Fruit fly (Drosophila melanogaster): ENCODE results near the gene CG16704.

Gene CG16704

dm6 chr2L:3740443-3740842 is 48.1 kb upstream of the CG16704 start (continued):
- TF ChIP-seq hkb (optimal IDR thresholded peaks at IDR 0.05) (no peak), hkb (GFP tag; IDR thresholded peaks at IDR 0.05) (no peak), CG10462 (GFP tag; optimal IDR thresholded peaks at IDR 0.05) (no peak), CG1602 (GFP tag; optimal IDR thresholded peaks at IDR 0.05) (no peak), eve (GFP tag; optimal IDR thresholded peaks at IDR 0.05) (no peak), Ptx1 (GFP tag; IDR thresholded peaks at IDR 0.05) (peak; percentile 36), Fer3 (tag; optimal IDR thresholded peaks at IDR 0.05) (peak; percentile 12), dysf (GFP tag; IDR thresholded peaks at IDR 0.05) (no peak), abd-A (tag; optimal IDR thresholded peaks at IDR 0.05) (peak; percentile 25), tna (GFP tag; IDR thresholded peaks at IDR 0.05; ENCODE audit: partially characterized antibody) (no peak), CoRest (tag; optimal IDR thresholded peaks at IDR 0.05) (peak; percentile 12), bigmax (GFP tag; optimal IDR thresholded peaks at IDR 0.05) (no peak), caup (GFP tag; optimal IDR thresholded peaks at IDR 0.05; ENCODE audit: severe bottlenecking) (peak; percentile 2), CG30431 (GFP tag; optimal IDR thresholded peaks at IDR 0.05) (no peak), dan (GFP tag; IDR thresholded peaks at IDR 0.05) (no peak), Hr3 (GFP tag; optimal IDR thresholded peaks at IDR 0.05) (no peak), CG13123 (GFP tag; optimal IDR thresholded peaks at IDR 0.05) (no peak), pum (GFP tag; optimal IDR thresholded peaks at IDR 0.05) (no peak), cwo (GFP tag; optimal IDR thresholded peaks at IDR 0.05) (peak; percentile 12), zfh1 (GFP tag; IDR thresholded peaks at IDR 0.05) (no peak), CG2202 (tag; optimal IDR thresholded peaks at IDR 0.05) (no peak), vnd (GFP tag; IDR thresholded peaks at IDR 0.05; ENCODE audit: partially characterized antibody) (no peak), hbn (GFP tag; IDR thresholded peaks at IDR 0.05; ENCODE audit: partially characterized antibody) (no peak), Hey (tag; optimal IDR thresholded peaks at IDR 0.05) (no peak), Meics (GFP tag; optimal IDR thresholded peaks at IDR 0.05) (peak; percentile 37), CG1603 (tag; optimal IDR thresholded peaks at IDR 0.05) (no peak), Myb (GFP tag; optimal IDR thresholded peaks at IDR 0.05) (no peak), CG3065 (GFP tag; optimal IDR thresholded peaks at IDR 0.05) (no peak), Sox102F (GFP tag; optimal IDR thresholded peaks at IDR 0.05) (peak; percentile 29), sens (GFP tag) (peak; percentile 50), Atf6 (GFP tag; IDR thresholded peaks at IDR 0.05) (0 out of 2 replicates have a peak, but pooled peaks have one; percentile 22), Med (GFP tag) (peak; percentile 75), lab (GFP tag; optimal IDR thresholded peaks at IDR 0.05) (peak; percentile 62), Xbp1 (GFP tag; optimal IDR thresholded peaks at IDR 0.05) (peak; percentile 17), gem (tag; optimal IDR thresholded peaks at IDR 0.05) (peak; percentile 42), al (GFP tag; IDR thresholded peaks at IDR 0.05) (no peak), zf30C (GFP tag; optimal IDR thresholded peaks at IDR 0.05) (peak; percentile 66), CG11456 (GFP tag; IDR thresholded peaks at IDR 0.05) (no peak), ftz-f1 (GFP tag; optimal IDR thresholded peaks at IDR 0.05) (no peak), CG15269 (tag; optimal IDR thresholded peaks at IDR 0.05) (peak; percentile 29), CG1529 (GFP tag; optimal IDR thresholded peaks at IDR 0.05) (no peak), CG15514 (GFP tag; optimal IDR thresholded peaks at IDR 0.05) (peak; percentile 26), unpg (GFP tag; optimal IDR thresholded peaks at IDR 0.05) (peak; percentile 2), CG7556 (GFP tag; optimal IDR thresholded peaks at IDR 0.05) (peak; percentile 35), CG9215 (GFP tag; IDR thresholded peaks at IDR 0.05) (no peak), CG12299 (tag; optimal IDR thresholded peaks at IDR 0.05) (no peak), exex (tag; optimal IDR thresholded peaks at IDR 0.05) (no peak), dmrt99B (tag; optimal IDR thresholded peaks at IDR 0.05) (peak; percentile 40), fd64A (GFP tag; optimal IDR thresholded peaks at IDR 0.05) (no peak), lilli (GFP tag; optimal IDR thresholded peaks at IDR 0.05) (peak; percentile 9), danr (GFP tag; IDR thresholded peaks at IDR 0.05) (no peak)

All from whole organism, embryonic.